Worm (Caenorhabditis elegans) whole organism, L1 larva: ENCODE measurements around the gene egl-27.

Source experiments
- aha-1 ChIP-seq: fragments of 150-350 bp; optimal IDR thresholded peaks from 2 replicates; lab custom pipeline; 2014; ENCODE audit warnings: missing biosample characterization, missing genetic modification characterization
- alr-1 ChIP-seq: fragments of 200-800 bp; sonication (Bioruptor generic); optimal IDR thresholded peaks from 2 replicates; lab custom pipeline; 2018; ENCODE audit warnings: borderline replicate concordance, mild to moderate bottlenecking, missing genetic modification characterization, missing compliant biosample characterization
- aly-2 ChIP-seq: fragments of 150-350 bp; optimal IDR thresholded peaks from 2 replicates; lab custom pipeline; 2014; ENCODE audit warnings: missing biosample characterization, missing genetic modification characterization
- ama-1 ChIP-seq: fragments of 150-350 bp; optimal IDR thresholded peaks from 2 replicates; lab custom pipeline; 2014
- ceh-8 ChIP-seq: fragments of 200-800 bp; sonication (Bioruptor generic); optimal IDR thresholded peaks from 2 replicates; lab custom pipeline; 2018; ENCODE audit warnings: mild to moderate bottlenecking, missing genetic modification characterization, moderate library complexity, missing compliant biosample characterization
- ceh-88 ChIP-seq: fragments of 200-800 bp; sonication (Bioruptor generic); IDR thresholded peaks from 2 replicates; pipeline ENCODE4 v1.3.6; 2022; ENCODE audit warnings: missing genetic modification characterization, missing compliant biosample characterization
- ceh-90 ChIP-seq: sonication (generic microtip); optimal IDR thresholded peaks from 2 replicates; lab custom pipeline; 2016; ENCODE audit warnings: missing genetic modification characterization, missing compliant biosample characterization
- ces-1 ChIP-seq: fragments of 150-350 bp; optimal IDR thresholded peaks from 2 replicates; lab custom pipeline; 2014; ENCODE audit warnings: missing biosample characterization, missing genetic modification reagents, missing genetic modification characterization
- efl-1 ChIP-seq, 4 experiments: fragments of 150-350 bp; optimal IDR thresholded peaks in 3 of 4; peaks in 1 of 4; 1 replicate in 1 of 4; 2 replicates in 3 of 4; lab custom pipeline; 2014; ENCODE audit warnings: missing biosample characterization in 2 of 4, missing genetic modification characterization in 2 of 4, missing genetic modification reagents in 2 of 4
- egl-27 ChIP-seq, 2 experiments: fragments of 150-350 bp in 1 of 2; sonication (generic microtip); optimal IDR thresholded peaks; 3 replicates each; lab custom pipeline; 2017 to 2018; ENCODE audit warnings: missing biosample characterization in 2 of 2, missing genetic modification characterization in 2 of 2, missing genetic modification reagents in 2 of 2
- elt-2 ChIP-seq: sonication (generic microtip); optimal IDR thresholded peaks from 2 replicates; lab custom pipeline; 2016; ENCODE audit warnings: missing genetic modification characterization, mild to moderate bottlenecking, inconsistent platforms, missing compliant biosample characterization, missing genetic modification reagents
- fkh-8 ChIP-seq: sonication (generic microtip); optimal IDR thresholded peaks from 2 replicates; lab custom pipeline; 2016; ENCODE audit warnings: mild to moderate bottlenecking, missing genetic modification characterization, missing compliant biosample characterization
- fos-1 ChIP-seq: fragments of 150-350 bp; optimal IDR thresholded peaks from 2 replicates; lab custom pipeline; 2014; ENCODE audit warnings: missing biosample characterization, missing genetic modification characterization
- hlh-17 ChIP-seq: fragments of 200-800 bp; sonication (Bioruptor generic); optimal IDR thresholded peaks from 2 replicates; lab custom pipeline; 2018; ENCODE audit warnings: missing genetic modification characterization, mild to moderate bottlenecking, missing compliant biosample characterization, moderate library complexity, borderline replicate concordance
- hlh-4 ChIP-seq: sonication (generic microtip); optimal IDR thresholded peaks from 2 replicates; lab custom pipeline; 2016; ENCODE audit warnings: mild to moderate bottlenecking, missing genetic modification characterization, missing compliant biosample characterization
- hpl-2 ChIP-seq: fragments of 150-350 bp; optimal IDR thresholded peaks from 2 replicates; lab custom pipeline; 2014; ENCODE audit warnings: missing biosample characterization, missing genetic modification reagents, missing genetic modification characterization
- irx-1 ChIP-seq: sonication (generic microtip); optimal IDR thresholded peaks from 2 replicates; lab custom pipeline; 2016; ENCODE audit warnings: missing genetic modification characterization, missing compliant biosample characterization
- isw-1 ChIP-seq: fragments of 200-800 bp; sonication (Bioruptor generic); IDR thresholded peaks from 2 replicates; pipeline ENCODE4 v1.3.6; 2022; ENCODE audit warnings: missing genetic modification characterization, missing compliant biosample characterization
- jun-1 ChIP-seq: fragments of 150-350 bp; optimal IDR thresholded peaks from 2 replicates; lab custom pipeline; 2014; ENCODE audit warnings: missing biosample characterization, missing genetic modification reagents, missing genetic modification characterization
- lin-13 ChIP-seq: fragments of 150-350 bp; optimal IDR thresholded peaks from 2 replicates; lab custom pipeline; 2014; ENCODE audit warnings: missing biosample characterization, missing genetic modification reagents, missing genetic modification characterization
- lin-35 ChIP-seq, 2 experiments: fragments of 150-350 bp; optimal IDR thresholded peaks; 2 replicates each; lab custom pipeline; 2014; ENCODE audit warnings: missing biosample characterization in 2 of 2, missing genetic modification characterization in 2 of 2, missing genetic modification reagents in 2 of 2
- lin-39 ChIP-seq: fragments of 150-350 bp; optimal IDR thresholded peaks from 2 replicates; lab custom pipeline; 2014; ENCODE audit warnings: missing biosample characterization, missing genetic modification reagents, missing genetic modification characterization
- lir-3 ChIP-seq: sonication (generic microtip); optimal IDR thresholded peaks from 2 replicates; lab custom pipeline; 2016; ENCODE audit warnings: mild to moderate bottlenecking, missing genetic modification characterization, moderate library complexity, missing compliant biosample characterization; ENCODE audit not compliant: poor library complexity
- mdl-1 ChIP-seq, 2 experiments: fragments of 150-350 bp; optimal IDR thresholded peaks; 2 replicates each; lab custom pipeline; 2014 to 2017; ENCODE audit warnings: missing biosample characterization in 2 of 2, missing genetic modification characterization in 2 of 2, inconsistent platforms in 1 of 2
- mef-2 ChIP-seq: fragments of 150-350 bp; optimal IDR thresholded peaks from 2 replicates; lab custom pipeline; 2014; ENCODE audit warnings: missing biosample characterization, missing genetic modification characterization
- mep-1 ChIP-seq: fragments of 150-350 bp; optimal IDR thresholded peaks from 2 replicates; lab custom pipeline; 2014; ENCODE audit warnings: missing biosample characterization, missing genetic modification characterization
- nhr-19 ChIP-seq: fragments of 200-800 bp; sonication (Bioruptor generic); conservative IDR thresholded peaks from 2 replicates; pipeline ENCODE4 v1.3.6; 2022; ENCODE audit warnings: missing genetic modification characterization, missing compliant biosample characterization
- nhr-20 ChIP-seq: sonication (generic microtip); optimal IDR thresholded peaks from 2 replicates; lab custom pipeline; 2016; ENCODE audit warnings: mild to moderate bottlenecking, missing genetic modification characterization, missing compliant biosample characterization
- nhr-47 ChIP-seq: sonication (generic microtip); optimal IDR thresholded peaks from 2 replicates; lab custom pipeline; 2016; ENCODE audit warnings: mild to moderate bottlenecking, missing genetic modification characterization, moderate library complexity, missing compliant biosample characterization
- nhr-71 ChIP-seq: sonication (generic microtip); optimal IDR thresholded peaks from 2 replicates; lab custom pipeline; 2016; ENCODE audit warnings: mild to moderate bottlenecking, missing genetic modification characterization, moderate library complexity, missing compliant biosample characterization
- nhr-76 ChIP-seq: sonication (generic microtip); optimal IDR thresholded peaks from 2 replicates; lab custom pipeline; 2017; ENCODE audit warnings: missing biosample characterization, missing genetic modification characterization
- nhr-85 ChIP-seq: sonication (generic microtip); peaks from one replicate; lab custom pipeline; 2016; ENCODE audit warnings: missing genetic modification characterization, inconsistent platforms, missing compliant biosample characterization
- pag-3 ChIP-seq: sonication (generic microtip); optimal IDR thresholded peaks from 2 replicates; lab custom pipeline; 2017; ENCODE audit warnings: missing genetic modification characterization, mild to moderate bottlenecking, missing compliant biosample characterization, antibody characterized with exemption, borderline replicate concordance; ENCODE audit not compliant: insufficient read depth
- rnt-1 ChIP-seq: sonication (generic microtip); optimal IDR thresholded peaks from 2 replicates; lab custom pipeline; 2016; ENCODE audit warnings: mild to moderate bottlenecking, missing genetic modification characterization, moderate library complexity, missing compliant biosample characterization
- skn-1 ChIP-seq: fragments of 150-350 bp; optimal IDR thresholded peaks from 2 replicates; lab custom pipeline; 2014; ENCODE audit warnings: missing biosample characterization, missing genetic modification characterization
- sox-4 ChIP-seq: sonication (generic microtip); optimal IDR thresholded peaks from 2 replicates; lab custom pipeline; 2016; ENCODE audit warnings: missing genetic modification characterization, missing compliant biosample characterization
- sup-37 ChIP-seq: fragments of 200-800 bp; sonication (Bioruptor generic); optimal IDR thresholded peaks from 2 replicates; lab custom pipeline; 2018; ENCODE audit warnings: mild to moderate bottlenecking, missing genetic modification characterization, missing compliant biosample characterization
- swsn-7 ChIP-seq: sonication (generic microtip); optimal IDR thresholded peaks from 2 replicates; lab custom pipeline; 2016; ENCODE audit warnings: missing genetic modification characterization, missing compliant biosample characterization
- tbx-2 ChIP-seq: sonication (generic microtip); optimal IDR thresholded peaks from 2 replicates; lab custom pipeline; 2016; ENCODE audit warnings: missing genetic modification characterization, missing compliant biosample characterization
- unc-130 ChIP-seq: fragments of 150-350 bp; optimal IDR thresholded peaks from 2 replicates; lab custom pipeline; 2017; ENCODE audit warnings: missing biosample characterization, missing genetic modification characterization, inconsistent platforms
- xbp-1 ChIP-seq: sonication (generic microtip); optimal IDR thresholded peaks from 2 replicates; lab custom pipeline; 2016; ENCODE audit warnings: missing genetic modification characterization, missing compliant biosample characterization
- zip-4 ChIP-seq: fragments of 200-800 bp; sonication (Bioruptor generic); optimal IDR thresholded peaks from 2 replicates; lab custom pipeline; 2018; ENCODE audit warnings: mild to moderate bottlenecking, missing genetic modification characterization, moderate library complexity, missing compliant biosample characterization
- ztf-4 ChIP-seq: fragments of 150-350 bp; optimal IDR thresholded peaks from 2 replicates; lab custom pipeline; 2014; ENCODE audit warnings: missing biosample characterization, missing genetic modification characterization

The egl-27 gene

DNA sequence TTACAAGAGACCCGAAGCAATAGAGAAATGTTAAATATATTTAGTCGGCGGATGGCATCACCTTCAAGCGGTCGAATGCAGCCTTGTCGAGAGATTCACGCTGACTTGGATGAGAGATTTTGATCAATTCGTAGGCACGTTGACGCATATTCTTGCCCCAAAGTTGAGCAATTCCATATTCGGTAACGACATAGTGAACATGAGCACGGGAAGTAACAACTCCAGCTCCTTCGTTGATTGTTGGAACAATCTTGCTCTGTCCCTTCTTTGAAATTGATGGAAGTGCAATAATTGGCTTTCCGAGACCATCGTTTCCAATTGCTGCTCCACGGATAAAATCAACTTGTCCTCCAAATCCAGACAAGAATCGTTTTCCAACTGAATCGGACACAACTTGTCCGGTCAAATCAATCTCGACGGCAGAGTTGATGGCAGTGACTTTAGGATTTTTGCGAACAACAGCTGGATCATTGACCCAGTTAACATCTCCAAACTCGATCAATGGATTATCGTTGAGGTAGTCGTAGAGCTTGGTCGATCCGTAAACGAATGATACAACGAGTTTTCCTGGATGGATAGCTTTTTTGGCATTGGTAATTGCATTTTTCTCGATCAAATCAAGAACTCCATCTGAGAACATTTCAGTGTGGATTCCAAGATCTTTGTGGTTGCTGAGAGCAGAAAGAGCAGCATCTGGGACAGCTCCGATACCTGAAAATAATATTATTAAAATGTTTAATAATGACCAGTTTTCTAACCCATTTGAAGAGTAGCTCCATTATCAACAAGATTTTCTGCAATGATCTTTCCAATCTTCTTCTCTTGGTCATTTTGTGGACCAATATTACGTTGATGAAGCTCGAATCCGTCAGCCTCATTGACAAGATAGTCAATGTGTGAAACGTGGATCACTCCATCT lies 54.1 kb downstream of the egl-27 start:
- TF ChIP-seq efl-1 (optimal IDR thresholded peaks at IDR 0.05; lab: Kevin White, UChicago) = no peak
- peak in 1 of 2 experiments; percentile 90 for TF ChIP-seq efl-1 (GFP tag; optimal IDR thresholded peaks at IDR 0.05 in 1 of 2; lab: Kevin White, UChicago)
- peak; percentile 57 for TF ChIP-seq hpl-2 (GFP tag; lab: Kevin White, UChicago)
- peak; percentile 39 for TF ChIP-seq ztf-4 (tag; lab: Kevin White, UChicago)
- peak; percentile 11 for TF ChIP-seq nhr-20 (tag; lab: Kevin White, UChicago)
- TF ChIP-seq nhr-85 (tag; lab: Kevin White, UChicago) = peak; percentile 72
- no peak for TF ChIP-seq alr-1
- peak; percentile 8 for TF ChIP-seq skn-1 (tag; lab: Kevin White, UChicago)
- no peak for TF ChIP-seq fkh-8 (tag; lab: Kevin White, UChicago)
- peak; percentile 9 for TF ChIP-seq lir-3 (tag; lab: Kevin White, UChicago)
- TF ChIP-seq lin-13 = peak; percentile 17
- peak; percentile 23 for TF ChIP-seq tbx-2
- TF ChIP-seq lin-35 (GFP tag; optimal IDR thresholded peaks at IDR 0.05; lab: Kevin White, UChicago) = peak in 1 of 2 experiments; percentile 9
- TF ChIP-seq elt-2 = no peak
- TF ChIP-seq egl-27 (tag; optimal IDR thresholded peaks at IDR 0.05; lab: Kevin White, UChicago) = no peak

DNA sequence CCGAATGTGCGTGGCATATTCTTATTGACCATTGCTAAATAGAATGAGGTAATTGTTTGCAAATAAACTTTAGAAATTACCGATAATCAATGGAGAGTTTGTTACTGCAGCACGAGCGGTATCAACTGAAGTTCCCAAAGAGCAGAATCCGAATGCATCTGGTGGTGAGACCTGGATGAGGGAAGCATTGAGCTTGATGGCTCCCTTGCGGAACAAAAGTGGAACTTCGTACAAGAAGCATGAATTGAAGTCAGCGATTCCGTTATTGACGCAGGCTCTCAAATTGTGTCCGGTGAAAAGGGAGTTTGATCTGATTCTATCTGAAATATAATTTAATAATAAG lies 54.7 kb downstream of the egl-27 start:
- TF ChIP-seq sox-4 (tag; lab: Kevin White, UChicago) (no peak), ama-1 (lab: Kevin White, UChicago) (peak; percentile 40), nhr-71 (peak; percentile 36), zip-4 (GFP tag; lab: Kevin White, UChicago) (peak; percentile 40), nhr-76 (tag; lab: Kevin White, UChicago) (no peak), lin-35 (GFP tag; optimal IDR thresholded peaks at IDR 0.05; lab: Kevin White, UChicago) (peak in 1 of 2 experiments; percentile 35), ces-1 (GFP tag; lab: Kevin White, UChicago) (no peak), nhr-47 (tag; lab: Kevin White, UChicago) (peak; percentile 24), jun-1 (tag; lab: Kevin White, UChicago) (no peak)
- TF ChIP-seq, all 84 proteins: peak for 5

DNA sequence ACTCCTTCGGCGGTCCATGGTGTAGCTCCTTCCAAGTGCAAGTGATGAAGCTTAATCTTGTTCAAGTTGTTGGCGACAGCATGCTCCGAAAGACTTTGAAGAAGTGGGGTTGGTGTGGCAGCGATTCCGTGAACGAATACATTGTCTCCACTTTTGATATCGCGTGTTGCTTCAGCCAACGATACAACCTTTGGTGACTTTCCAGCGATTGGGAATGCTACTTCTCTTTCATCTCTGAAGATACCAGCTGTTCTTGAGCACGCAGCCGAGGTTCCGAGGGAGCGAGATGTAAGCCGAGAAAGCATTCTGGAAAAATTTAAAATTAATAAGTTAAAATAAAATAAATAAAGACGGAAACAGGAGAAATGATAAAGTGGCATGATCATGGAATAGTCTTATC lies 55.3 kb downstream of the egl-27 start, which contains the start of gene acer-1:
Gene acer-1, minus strand, starts transcription at position 306 of the 400 bp plus-strand sequence.
- TF ChIP-seq lin-39 (tag; lab: Kevin White, UChicago) = no peak
- TF ChIP-seq ztf-4 (tag; lab: Kevin White, UChicago) = peak; percentile 46
- TF ChIP-seq nhr-19 (GFP tag; lab: Robert Waterston, UW) = peak; percentile 12; the same call in 1 of the 2 replicates
- TF ChIP-seq nhr-71 = peak; percentile 33
- no peak for TF ChIP-seq mef-2 (tag; lab: Kevin White, UChicago)
- peak; percentile 28 for TF ChIP-seq rnt-1 (tag; lab: Kevin White, UChicago)
- TF ChIP-seq fkh-8 (tag; lab: Kevin White, UChicago) = no peak
- TF ChIP-seq ceh-8 (GFP tag; lab: Kevin White, UChicago) = no peak
- peak; percentile 31 for TF ChIP-seq ama-1 (lab: Kevin White, UChicago)
- TF ChIP-seq efl-1 (optimal IDR thresholded peaks at IDR 0.05; lab: Kevin White, UChicago) = no peak
- peak in 1 of 2 experiments; percentile 59 for TF ChIP-seq efl-1 (GFP tag; optimal IDR thresholded peaks at IDR 0.05 in 1 of 2; lab: Kevin White, UChicago)
- 0 out of 2 replicates have a peak, but pooled peaks have one; percentile 42 for TF ChIP-seq ceh-88 (GFP tag; lab: Robert Waterston, UW)
- TF ChIP-seq nhr-85 (tag; lab: Kevin White, UChicago) = peak; percentile 75
- TF ChIP-seq fos-1 = no peak

DNA sequence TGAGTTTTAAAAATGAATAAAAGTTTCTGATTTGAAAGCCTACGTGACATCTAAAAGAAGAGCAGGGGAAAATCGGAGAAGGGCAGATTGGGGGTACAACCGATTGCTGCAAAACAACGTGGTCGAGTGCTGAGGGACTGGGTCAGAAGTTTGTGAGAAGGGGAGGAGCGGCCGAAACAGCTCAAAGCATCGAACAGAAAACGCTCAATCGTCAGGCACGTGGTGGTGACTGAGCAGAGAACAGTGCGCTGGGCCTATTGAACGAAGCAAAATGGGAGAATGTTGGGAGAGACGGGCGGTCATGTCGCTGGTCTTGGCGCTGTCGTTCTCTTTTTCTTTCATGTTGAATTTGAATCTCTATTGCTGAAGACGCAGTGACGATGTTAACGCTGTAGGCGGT lies 56.4 kb downstream of the egl-27 start:
- TF ChIP-seq aly-2 (tag; lab: Kevin White, UChicago) (no peak), unc-130 (tag; lab: Kevin White, UChicago) (peak; percentile 83), nhr-19 (GFP tag; lab: Robert Waterston, UW) (peak; percentile 96), tbx-2 (peak; percentile 48), ceh-90 (tag; lab: Kevin White, UChicago) (no peak), pag-3 (tag; lab: Kevin White, UChicago) (no peak), sup-37 (GFP tag; lab: Kevin White, UChicago) (no peak), mdl-1 (tag; optimal IDR thresholded peaks at IDR 0.05; lab: Kevin White, UChicago) (peak in 1 of 2 experiments; percentile 95), fkh-8 (tag; lab: Kevin White, UChicago) (peak; percentile 8), xbp-1 (tag; lab: Kevin White, UChicago) (peak; percentile 14), aha-1 (tag; lab: Kevin White, UChicago) (no peak), hlh-4 (no peak), hlh-17 (no peak), swsn-7 (tag; lab: Kevin White, UChicago) (peak; percentile 60), sox-4 (tag; lab: Kevin White, UChicago) (no peak), isw-1 (0 out of 2 replicates have a peak, but pooled peaks have one; percentile 1), irx-1 (tag; lab: Kevin White, UChicago) (peak; percentile 5), mep-1 (tag; lab: Kevin White, UChicago) (no peak), elt-2 (no peak)
